Worm (Caenorhabditis elegans) whole organism, early embryonic: ENCODE results near the gene taf-9.

ENCODE experiments used
- F13C5.2 ChIP-seq: sonication (generic microtip); optimal IDR thresholded peaks from 2 replicates; lab custom pipeline; 2017; ENCODE audit warnings: mild to moderate bottlenecking, missing genetic modification characterization, inconsistent platforms, missing compliant biosample characterization
- ama-1 ChIP-seq: fragments of 150-350 bp; optimal IDR thresholded peaks from 2 replicates; lab custom pipeline; 2014
- flt-1 ChIP-seq: fragments of 200-800 bp; sonication (Bioruptor generic); IDR thresholded peaks from 2 replicates; pipeline ENCODE4 v1.3.6; 2022; ENCODE audit warnings: missing genetic modification characterization, missing compliant biosample characterization
- hmg-4 ChIP-seq: fragments of 200-800 bp; sonication (Bioruptor generic); optimal IDR thresholded peaks from 2 replicates; lab custom pipeline; 2018; ENCODE audit warnings: mild to moderate bottlenecking, missing genetic modification characterization, missing compliant biosample characterization
- tbx-11 ChIP-seq: fragments of 200-800 bp; sonication (Bioruptor generic); IDR thresholded peaks from 2 replicates; pipeline ENCODE4 v1.3.6; 2022; ENCODE audit warnings: missing genetic modification characterization, missing compliant biosample characterization
- tbx-37 ChIP-seq: fragments of 200-800 bp; sonication (Bioruptor generic); conservative IDR thresholded peaks from 2 replicates; pipeline ENCODE4 v1.3.6; 2022; ENCODE audit warnings: missing genetic modification reagents, missing genetic modification characterization, missing compliant biosample characterization

- TF ChIP-seq ama-1 (lab: Kevin White, UChicago) (no peak), tbx-37 (GFP tag; lab: Robert Waterston, UW) (no peak), flt-1 (GFP tag; lab: Robert Waterston, UW) (no peak), F13C5.2 (no peak), tbx-11 (GFP tag; lab: Robert Waterston, UW) (no peak), hmg-4 (GFP tag; lab: Kevin White, UChicago) (no peak)
Observed at ce11 chrIII:13652010-13652409, 27.9 kb downstream of the taf-9 start.
